Fruit fly (Drosophila melanogaster): Measurements from ENCODE around the gene CG13643.

DNA sequence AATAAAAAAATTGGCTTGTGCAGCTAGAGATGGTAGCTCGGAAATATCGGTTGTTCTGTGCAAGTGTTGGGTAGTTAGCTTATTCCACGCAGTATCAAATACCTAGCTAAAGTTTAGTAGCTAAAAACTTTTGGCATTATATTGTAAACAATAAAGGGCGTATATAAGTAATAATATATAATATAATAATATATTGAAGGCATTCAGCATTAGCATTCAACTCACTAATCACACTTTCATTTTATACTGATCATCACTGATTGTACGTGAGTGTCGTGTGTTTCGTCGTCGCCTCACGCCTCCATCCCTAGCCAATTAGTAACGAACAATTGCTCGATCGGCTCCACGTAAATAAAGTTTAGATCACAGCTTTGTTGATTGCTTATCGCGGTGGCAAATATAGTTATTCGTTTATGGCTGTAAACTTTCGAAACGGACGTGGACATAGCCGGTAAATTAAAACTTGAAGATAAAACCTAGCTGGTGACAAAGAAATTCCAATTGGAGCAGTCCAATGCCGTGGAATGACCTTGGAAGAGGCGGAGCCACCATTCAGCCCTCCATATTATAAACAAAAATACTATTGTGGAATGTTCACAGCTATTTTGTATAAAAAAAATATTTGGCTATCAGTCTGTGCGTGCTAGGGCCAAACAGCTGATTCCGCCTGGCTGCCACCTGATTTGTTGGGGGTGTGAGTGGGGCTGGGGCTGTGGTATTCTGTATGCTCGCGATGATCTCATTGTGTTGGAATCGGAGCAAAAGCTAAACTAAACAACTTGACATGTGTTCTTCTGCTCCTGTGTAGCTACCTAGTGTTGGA is 12.2 kb upstream of the CG13643 start, which contains the start of the genes PIG-S, sud1 and CG11168:
- TF ChIP-seq CG10462 (GFP tag; optimal IDR thresholded peaks at IDR 0.05) (no peak), grn (GFP tag; optimal IDR thresholded peaks at IDR 0.05) (no peak), br (optimal IDR thresholded peaks at IDR 0.05) (no peak), Bdp1 (GFP tag; optimal IDR thresholded peaks at IDR 0.05) (no peak), CG12391 (tag; optimal IDR thresholded peaks at IDR 0.05) (peak; percentile 81), CG4424 (GFP tag; optimal IDR thresholded peaks at IDR 0.05) (peak; percentile 53), Blimp-1 (GFP tag; optimal IDR thresholded peaks at IDR 0.05) (no peak)
